Worm (Caenorhabditis elegans) whole organism, L1 larva: Measurements from ENCODE around the gene srr-10.

ENCODE experiments used
- ceh-90 ChIP-seq: sonication (generic microtip); optimal IDR thresholded peaks from 2 replicates; lab custom pipeline; 2016; ENCODE audit warnings: missing genetic modification characterization, missing compliant biosample characterization
- nhr-77 ChIP-seq: fragments of 150-350 bp; optimal IDR thresholded peaks from 2 replicates; lab custom pipeline; 2014; ENCODE audit warnings: missing biosample characterization, missing genetic modification characterization
- tbx-2 ChIP-seq: sonication (generic microtip); optimal IDR thresholded peaks from 2 replicates; lab custom pipeline; 2016; ENCODE audit warnings: missing genetic modification characterization, missing compliant biosample characterization

DNA sequence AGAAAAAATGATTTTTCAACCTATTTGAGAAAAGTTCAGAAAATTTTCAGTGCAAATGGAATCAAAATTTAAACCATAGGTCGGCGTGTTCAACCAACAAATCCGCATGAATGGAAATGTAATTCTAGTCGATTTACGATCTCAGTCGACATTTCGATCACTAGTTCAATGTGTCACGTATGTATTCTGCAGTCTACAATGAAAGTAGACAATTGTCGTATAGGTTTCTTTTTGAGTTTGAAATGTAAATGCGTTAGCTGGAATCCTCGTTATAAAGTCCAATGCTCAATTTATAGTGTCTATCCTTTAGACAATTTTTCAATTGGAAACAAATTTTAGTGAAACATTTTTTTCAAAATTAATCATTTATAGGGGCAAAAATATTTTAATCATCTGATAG, 19.4 kb upstream of the srr-10 start, which contains the start of gene ZK105.12:
- TF ChIP-seq ceh-90 (tag; lab: Kevin White, UChicago): no peak
- no peak for TF ChIP-seq nhr-77 (tag; lab: Kevin White, UChicago)
- no peak for TF ChIP-seq tbx-2 (tag; lab: Kevin White, UChicago)
